Fruit fly (Drosophila melanogaster) whole organism, embryonic: ENCODE data around the gene Gyc89Da.

Experiments
- B-H2 ChIP-seq: fragments of 200-800 bp; sonication (Bioruptor generic); optimal IDR thresholded peaks from 2 replicates; lab custom pipeline; 2018; ENCODE audit warnings: missing biosample characterization, mild to moderate bottlenecking, missing genetic modification characterization
- CG10209 ChIP-seq: fragments of 200-800 bp; sonication (Bioruptor generic); optimal IDR thresholded peaks from 3 replicates; lab custom pipeline; 2017; ENCODE audit warnings: missing biosample characterization, mild to moderate bottlenecking, missing genetic modification characterization, missing genetic modification reagents
- CG12659 ChIP-seq: fragments of 200-800 bp; sonication (Bioruptor generic); optimal IDR thresholded peaks from 3 replicates; lab custom pipeline; 2017; ENCODE audit warnings: mild to moderate bottlenecking, missing biosample characterization, missing genetic modification reagents, missing genetic modification characterization
- CG13296 ChIP-seq: fragments of 200-800 bp; sonication (Bioruptor generic); optimal IDR thresholded peaks from 3 replicates; lab custom pipeline; 2018; ENCODE audit warnings: missing biosample characterization, mild to moderate bottlenecking, missing genetic modification characterization
- CG13624 ChIP-seq: fragments of 200-800 bp; sonication (Bioruptor generic); optimal IDR thresholded peaks from 2 replicates; lab custom pipeline; 2016; ENCODE audit warnings: missing biosample characterization, missing genetic modification characterization
- CG14014 ChIP-seq: fragments of 200-800 bp; sonication (Bioruptor generic); IDR thresholded peaks from 2 replicates; pipeline ENCODE4 v1.3.6; 2022; ENCODE audit warnings: missing biosample characterization, missing genetic modification characterization
- CG14860 ChIP-seq: fragments of 200-800 bp; sonication (Bioruptor generic); IDR thresholded peaks from 3 replicates; pipeline ENCODE4 v1.3.6; 2022; ENCODE audit warnings: missing biosample characterization, missing genetic modification characterization; ENCODE audit not compliant: partially characterized antibody
- CG15073 ChIP-seq: fragments of 200-800 bp; sonication (Bioruptor generic); optimal IDR thresholded peaks from 2 replicates; lab custom pipeline; 2016; ENCODE audit warnings: missing biosample characterization, missing genetic modification characterization
- CG17361 ChIP-seq: fragments of 200-800 bp; sonication (Bioruptor generic); IDR thresholded peaks from 3 replicates; pipeline ENCODE4 v1.3.6; 2022; ENCODE audit warnings: missing biosample characterization, missing genetic modification characterization
- CG17568 ChIP-seq: fragments of 200-800 bp; sonication (Bioruptor generic); optimal IDR thresholded peaks from 2 replicates; lab custom pipeline; 2018; ENCODE audit warnings: missing biosample characterization, mild to moderate bottlenecking, missing genetic modification characterization, moderate library complexity
- CG18599 ChIP-seq: fragments of 200-800 bp; sonication (Bioruptor generic); optimal IDR thresholded peaks from 3 replicates; lab custom pipeline; 2017; ENCODE audit warnings: missing biosample characterization, missing genetic modification characterization, mild to moderate bottlenecking, moderate library complexity, missing genetic modification reagents
- CG2129 ChIP-seq: fragments of 200-800 bp; sonication (Bioruptor generic); IDR thresholded peaks from 2 replicates; pipeline ENCODE4 v1.3.6; 2022; ENCODE audit warnings: missing biosample characterization, missing genetic modification characterization; ENCODE audit not compliant: partially characterized antibody
- CG2712 ChIP-seq: fragments of 200-800 bp; optimal IDR thresholded peaks from 3 replicates; lab custom pipeline; 2019; ENCODE audit warnings: missing biosample characterization, mild to moderate bottlenecking, missing genetic modification characterization, moderate library complexity
- CG30403 ChIP-seq: fragments of 200-800 bp; sonication (Bioruptor generic); optimal IDR thresholded peaks from 3 replicates; lab custom pipeline; 2016; ENCODE audit warnings: missing biosample characterization, missing genetic modification characterization
- CG30431 ChIP-seq: fragments of 200-800 bp; sonication (Bioruptor generic); optimal IDR thresholded peaks from 2 replicates; lab custom pipeline; 2017; ENCODE audit warnings: missing biosample characterization, missing genetic modification characterization
- CG34422 ChIP-seq: fragments of 200-800 bp; sonication (Bioruptor generic); IDR thresholded peaks from 3 replicates; pipeline ENCODE4 v1.3.6; 2022; ENCODE audit warnings: missing biosample characterization, missing genetic modification characterization
- CG4424 ChIP-seq: fragments of 200-800 bp; sonication (Bioruptor generic); optimal IDR thresholded peaks from 3 replicates; lab custom pipeline; 2016; ENCODE audit warnings: missing biosample characterization, missing genetic modification characterization
- CG5180 ChIP-seq: fragments of 200-800 bp; sonication (Bioruptor generic); optimal IDR thresholded peaks from 3 replicates; lab custom pipeline; 2017; ENCODE audit warnings: missing biosample characterization, missing genetic modification characterization, mild to moderate bottlenecking, moderate library complexity, missing genetic modification reagents
- CG6765 ChIP-seq: fragments of 200-800 bp; sonication (Bioruptor generic); optimal IDR thresholded peaks from 3 replicates; lab custom pipeline; 2017; ENCODE audit warnings: missing biosample characterization, mild to moderate bottlenecking, missing genetic modification characterization
- CG6813 ChIP-seq: fragments of 200-800 bp; sonication (Bioruptor generic); optimal IDR thresholded peaks from 2 replicates; lab custom pipeline; 2017; ENCODE audit warnings: missing biosample characterization, missing genetic modification characterization, mild to moderate bottlenecking, moderate library complexity, missing genetic modification reagents
- CG7745 ChIP-seq: fragments of 200-800 bp; sonication (Bioruptor generic); optimal IDR thresholded peaks from 2 replicates; lab custom pipeline; 2018; ENCODE audit warnings: missing biosample characterization, mild to moderate bottlenecking, missing genetic modification characterization, moderate library complexity
- CG8089 ChIP-seq: fragments of 200-800 bp; sonication (Bioruptor generic); optimal IDR thresholded peaks from 3 replicates; lab custom pipeline; 2016; ENCODE audit warnings: missing biosample characterization, missing genetic modification characterization
- D19A ChIP-seq: fragments of 200-800 bp; optimal IDR thresholded peaks from 3 replicates; lab custom pipeline; 2019; ENCODE audit warnings: missing biosample characterization, mild to moderate bottlenecking, missing genetic modification characterization, moderate library complexity
- E2f2 ChIP-seq: fragments of 200-800 bp; sonication (Bioruptor generic); IDR thresholded peaks from 2 replicates; pipeline ENCODE4 v1.3.6; 2022; ENCODE audit warnings: missing biosample characterization, missing genetic modification characterization
- Eip74EF ChIP-seq, 2 experiments: fragments of 200-800 bp in 1 of 2; fragments of >200 bp in 1 of 2; sonication (Bioruptor generic) in 1 of 2; optimal IDR thresholded peaks; 2 replicates each; lab custom pipeline; 2017 to 2019; ENCODE audit warnings: missing biosample characterization in 2 of 2, missing genetic modification characterization in 2 of 2, mild to moderate bottlenecking in 1 of 2, moderate library complexity in 1 of 2
- Fer1 ChIP-seq: fragments of 200-800 bp; sonication (Bioruptor generic); optimal IDR thresholded peaks from 2 replicates; lab custom pipeline; 2017; ENCODE audit warnings: missing biosample characterization, mild to moderate bottlenecking, missing genetic modification characterization
- HmgZ ChIP-seq: fragments of 200-800 bp; sonication (Bioruptor generic); optimal IDR thresholded peaks from 2 replicates; lab custom pipeline; 2018; ENCODE audit warnings: missing biosample characterization, mild to moderate bottlenecking, missing genetic modification characterization
- Lim3 ChIP-seq: fragments of 200-800 bp; sonication (Bioruptor generic); IDR thresholded peaks from 2 replicates; pipeline ENCODE4 v1.3.6; 2022; ENCODE audit warnings: missing biosample characterization, missing genetic modification characterization
- Nf-YB ChIP-seq: fragments of 200-800 bp; sonication (Bioruptor generic); optimal IDR thresholded peaks from 3 replicates; lab custom pipeline; 2019; ENCODE audit warnings: missing biosample characterization, mild to moderate bottlenecking, missing genetic modification characterization, moderate library complexity
- Nf-YC ChIP-seq: fragments of 200-800 bp; optimal IDR thresholded peaks from 3 replicates; lab custom pipeline; 2019; ENCODE audit warnings: missing biosample characterization, mild to moderate bottlenecking, missing genetic modification characterization, moderate library complexity
- Oaz ChIP-seq: fragments of 200-800 bp; sonication (Bioruptor generic); IDR thresholded peaks from 2 replicates; pipeline ENCODE4 v1.3.6; 2022; ENCODE audit warnings: missing biosample characterization, missing genetic modification characterization
- Side ChIP-seq: fragments of 200-800 bp; sonication (Bioruptor generic); optimal IDR thresholded peaks from 2 replicates; lab custom pipeline; 2016; ENCODE audit warnings: missing biosample characterization, missing genetic modification characterization
- Six4 ChIP-seq: fragments of 200-800 bp; sonication (Bioruptor generic); optimal IDR thresholded peaks from 2 replicates; lab custom pipeline; 2016; ENCODE audit warnings: missing biosample characterization, missing genetic modification characterization
- Spps ChIP-seq: fragments of 200-800 bp; sonication (Bioruptor generic); optimal IDR thresholded peaks from 2 replicates; lab custom pipeline; 2018; ENCODE audit warnings: missing biosample characterization, mild to moderate bottlenecking, missing genetic modification characterization
- Ssrp ChIP-seq: fragments of 200-800 bp; sonication (Bioruptor generic); optimal IDR thresholded peaks from 2 replicates; lab custom pipeline; 2018; ENCODE audit warnings: missing biosample characterization, mild to moderate bottlenecking, missing genetic modification characterization, moderate library complexity
- ab ChIP-seq: fragments of 200-800 bp; sonication (Bioruptor generic); optimal IDR thresholded peaks from 2 replicates; lab custom pipeline; 2016; ENCODE audit warnings: missing biosample characterization, missing genetic modification characterization
- ac ChIP-seq: fragments of 200-800 bp; sonication (Bioruptor generic); optimal IDR thresholded peaks from 3 replicates; lab custom pipeline; 2017; ENCODE audit warnings: missing biosample characterization, mild to moderate bottlenecking, missing genetic modification characterization
- bcd ChIP-seq: fragments of 200-800 bp; sonication (Bioruptor generic); optimal IDR thresholded peaks from 2 replicates; lab custom pipeline; 2017; ENCODE audit warnings: missing biosample characterization, mild to moderate bottlenecking, missing genetic modification characterization
- da ChIP-seq: fragments of 200-800 bp; sonication (Bioruptor generic); optimal IDR thresholded peaks from 2 replicates; lab custom pipeline; 2016; ENCODE audit warnings: missing biosample characterization, missing genetic modification characterization
- ems ChIP-seq: fragments of 200-800 bp; sonication (Bioruptor generic); optimal IDR thresholded peaks from 3 replicates; lab custom pipeline; 2016; ENCODE audit warnings: missing biosample characterization, missing genetic modification characterization
- gem ChIP-seq: fragments of 200-800 bp; sonication (Bioruptor generic); optimal IDR thresholded peaks from 2 replicates; lab custom pipeline; 2019; ENCODE audit warnings: missing biosample characterization, mild to moderate bottlenecking, missing genetic modification characterization, moderate library complexity
- grau ChIP-seq: fragments of 200-800 bp; optimal IDR thresholded peaks from 3 replicates; lab custom pipeline; 2019; ENCODE audit warnings: missing biosample characterization, mild to moderate bottlenecking, missing genetic modification characterization, moderate library complexity
- knrl ChIP-seq: fragments of 200-800 bp; sonication (Bioruptor generic); IDR thresholded peaks from 3 replicates; pipeline ENCODE4 v1.3.6; 2022; ENCODE audit warnings: missing biosample characterization, missing genetic modification characterization; ENCODE audit not compliant: partially characterized antibody
- lab ChIP-seq: fragments of 200-800 bp; sonication (Bioruptor generic); optimal IDR thresholded peaks from 3 replicates; lab custom pipeline; 2017; ENCODE audit warnings: missing biosample characterization, missing genetic modification characterization, mild to moderate bottlenecking, moderate library complexity, missing genetic modification reagents
- luna ChIP-seq: fragments of 200-800 bp; sonication (Bioruptor generic); optimal IDR thresholded peaks from 2 replicates; lab custom pipeline; 2016; ENCODE audit warnings: missing biosample characterization, missing genetic modification characterization
- mirr ChIP-seq: fragments of 200-800 bp; sonication (Bioruptor generic); optimal IDR thresholded peaks from 3 replicates; lab custom pipeline; 2018; ENCODE audit warnings: missing biosample characterization, mild to moderate bottlenecking, missing genetic modification characterization
- mld ChIP-seq: fragments of 200-800 bp; sonication (Bioruptor generic); IDR thresholded peaks from 3 replicates; pipeline ENCODE4 v1.3.6; 2022; ENCODE audit warnings: missing biosample characterization, missing genetic modification characterization; ENCODE audit not compliant: partially characterized antibody
- sens ChIP-seq: fragments of 200-800 bp; sonication (Bioruptor generic); peaks from one replicate; lab custom pipeline; 2016; ENCODE audit warnings: missing biosample characterization, missing genetic modification characterization
- sima ChIP-seq: fragments of 200-800 bp; sonication (Bioruptor generic); optimal IDR thresholded peaks from 2 replicates; lab custom pipeline; 2016; ENCODE audit warnings: missing biosample characterization, missing genetic modification characterization
- toy ChIP-seq: fragments of 200-800 bp; sonication (Bioruptor generic); IDR thresholded peaks from 2 replicates; pipeline ENCODE4 v1.3.6; 2022; ENCODE audit warnings: missing biosample characterization, missing genetic modification characterization
- vfl ChIP-seq: fragments of 200-800 bp; sonication (Bioruptor generic); optimal IDR thresholded peaks from 2 replicates; lab custom pipeline; 2016; ENCODE audit warnings: missing biosample characterization, missing genetic modification characterization

The Gyc89Da gene

dm6 chr3R:16476472-16476871, 4.1 kb downstream of the Gyc89Da start (continued):
- TF ChIP-seq vfl (GFP tag; lab: Kevin White, UChicago) (no peak), CG6813 (peak; percentile 15), Spps (tag; lab: Kevin White, UChicago) (no peak), CG13624 (GFP tag; lab: Kevin White, UChicago) (peak; percentile 3), CG18599 (peak; percentile 80), ems (GFP tag; lab: Kevin White, UChicago) (no peak), luna (GFP tag; lab: Kevin White, UChicago) (no peak), Six4 (GFP tag; lab: Kevin White, UChicago) (no peak), lab (GFP tag; lab: Kevin White, UChicago) (peak; percentile 68), CG13296 (peak; percentile 47), sens (peak; percentile 83), CG6765 (GFP tag; lab: Kevin White, UChicago) (no peak), D19A (tag; lab: Kevin White, UChicago) (peak; percentile 34), CG5180 (GFP tag; lab: Kevin White, UChicago) (peak; percentile 11), CG34422 (GFP tag; lab: Robert Waterston, UW) (no peak), HmgZ (tag; lab: Kevin White, UChicago) (peak; percentile 8), CG15073 (GFP tag; lab: Kevin White, UChicago) (no peak), Side (GFP tag; lab: Kevin White, UChicago) (no peak), da (GFP tag; lab: Kevin White, UChicago) (no peak), CG12659 (GFP tag; lab: Kevin White, UChicago) (peak; percentile 23), mld (no peak), grau (tag; lab: Kevin White, UChicago) (peak; percentile 56), CG10209 (GFP tag; lab: Kevin White, UChicago) (peak; percentile 7), Nf-YC (tag; lab: Kevin White, UChicago) (peak; percentile 21), B-H2 (peak; percentile 35), Ssrp (tag; lab: Kevin White, UChicago) (no peak), gem (peak; percentile 63), CG7745 (tag; lab: Kevin White, UChicago) (no peak), sima (no peak), CG30403 (GFP tag; lab: Kevin White, UChicago) (peak; percentile 35), mirr (GFP tag; lab: Kevin White, UChicago) (peak; percentile 17), CG2129 (GFP tag; lab: Robert Waterston, UW) (no peak), Nf-YB (GFP tag; lab: Kevin White, UChicago) (no peak), CG2712 (peak; percentile 31), Oaz (no peak), CG30431 (GFP tag; lab: Kevin White, UChicago) (no peak), ac (GFP tag; lab: Kevin White, UChicago) (no peak), E2f2 (no peak), CG17568 (GFP tag; lab: Kevin White, UChicago) (no peak), knrl (no peak), CG14860 (no peak), CG17361 (GFP tag; lab: Robert Waterston, UW) (peak; percentile 24; the same call in 1 of the 3 replicates), toy (GFP tag; lab: Robert Waterston, UW) (no peak), Lim3 (GFP tag; lab: Robert Waterston, UW) (no peak), CG8089 (GFP tag; lab: Kevin White, UChicago) (no peak), ab (GFP tag; lab: Kevin White, UChicago) (no peak), Fer1 (peak; percentile 71), bcd (GFP tag; lab: Kevin White, UChicago) (no peak), CG4424 (GFP tag; lab: Kevin White, UChicago) (no peak), Eip74EF (GFP tag; optimal IDR thresholded peaks at IDR 0.05; lab: Kevin White, UChicago) (no peak), CG14014 (0 out of 2 replicates have a peak, but pooled peaks have one; percentile 31)
